Fruit fly (Drosophila melanogaster): ENCODE data around the gene CG13950.

- no peak for TF ChIP-seq D1 (tag; optimal IDR thresholded peaks at IDR 0.05)
- no peak for TF ChIP-seq CG8159 (tag; optimal IDR thresholded peaks at IDR 0.05)
- TF ChIP-seq EcR (GFP tag; optimal IDR thresholded peaks at IDR 0.05), result no peak
- no peak for TF ChIP-seq CG8301 (tag; optimal IDR thresholded peaks at IDR 0.05)
- no peak for TF ChIP-seq CG13204 (GFP tag; optimal IDR thresholded peaks at IDR 0.05)
- TF ChIP-seq rn (GFP tag; IDR thresholded peaks at IDR 0.05), result no peak
- no peak for TF ChIP-seq CG4496 (GFP tag; IDR thresholded peaks at IDR 0.05)
- no peak for TF ChIP-seq CG10348 (GFP tag; IDR thresholded peaks at IDR 0.05)
- TF ChIP-seq Pif1B (GFP tag; optimal IDR thresholded peaks at IDR 0.05), result no peak
- no peak for TF ChIP-seq Pif1A (GFP tag; optimal IDR thresholded peaks at IDR 0.05)
- TF ChIP-seq CG14655 (GFP tag; optimal IDR thresholded peaks at IDR 0.05), result no peak
- no peak for TF ChIP-seq CG17806 (tag; optimal IDR thresholded peaks at IDR 0.05)
- TF ChIP-seq fd96Ca (GFP tag; IDR thresholded peaks at IDR 0.05), result no peak
- no peak for TF ChIP-seq CG15710 (tag; optimal IDR thresholded peaks at IDR 0.05)
Measured at dm6 chr2L:870285-870684, 10.3 kb downstream of the CG13950 start, which contains the start of gene PNUTS.

All from whole organism, pupa.